Worm (Caenorhabditis elegans) whole organism, midembryonic: ENCODE data around the gene suex-2.

Experiments
- T22C8.4 ChIP-seq: fragments of 200-800 bp; sonication (Bioruptor generic); IDR thresholded peaks from 2 replicates; pipeline ENCODE4 v1.3.6; 2022; ENCODE audit warnings: missing genetic modification characterization, missing compliant biosample characterization
- cog-1 ChIP-seq: sonication (generic microtip); optimal IDR thresholded peaks from 2 replicates; lab custom pipeline; 2016; ENCODE audit warnings: missing genetic modification characterization, missing compliant biosample characterization
- flt-1 ChIP-seq: fragments of 200-800 bp; sonication (Bioruptor generic); IDR thresholded peaks from 2 replicates; pipeline ENCODE4 v1.3.6; 2022; ENCODE audit warnings: missing genetic modification characterization, missing compliant biosample characterization
- klf-2 ChIP-seq: fragments of 200-800 bp; sonication (Bioruptor generic); conservative IDR thresholded peaks from 2 replicates; pipeline ENCODE4 v1.3.6; 2022; ENCODE audit warnings: missing genetic modification reagents, missing genetic modification characterization, missing compliant biosample characterization
- med-1 ChIP-seq: sonication (generic microtip); optimal IDR thresholded peaks from 2 replicates; lab custom pipeline; 2017; ENCODE audit warnings: missing genetic modification characterization, mild to moderate bottlenecking, missing compliant biosample characterization, antibody characterized with exemption, missing genetic modification reagents; ENCODE audit not compliant: insufficient read depth
- ref-1 ChIP-seq: fragments of 200-800 bp; sonication (Bioruptor generic); conservative IDR thresholded peaks from 2 replicates; pipeline ENCODE4 v1.3.6; 2022; ENCODE audit warnings: missing genetic modification reagents, missing genetic modification characterization, missing compliant biosample characterization
- tab-1 ChIP-seq: fragments of 200-800 bp; sonication (Bioruptor generic); IDR thresholded peaks from 2 replicates; pipeline ENCODE4 v1.3.6; 2022; ENCODE audit warnings: missing genetic modification characterization, missing compliant biosample characterization
- ztf-23 ChIP-seq: fragments of 200-800 bp; sonication (Bioruptor generic); IDR thresholded peaks from 2 replicates; pipeline ENCODE4 v1.3.6; 2022; ENCODE audit warnings: missing genetic modification reagents, missing genetic modification characterization, missing compliant biosample characterization
- ztf-29 ChIP-seq: fragments of 200-800 bp; sonication (Bioruptor generic); IDR thresholded peaks from 2 replicates; pipeline ENCODE4 v1.3.6; 2022; ENCODE audit warnings: missing genetic modification reagents, missing genetic modification characterization, missing compliant biosample characterization

The suex-2 gene

ce11 chrIV:8986761-8987316, 18.7 kb downstream of the suex-2 start, which contains the start of gene bre-1:
bre-1 (plus strand) TSS chrIV:8987266.
- TF ChIP-seq T22C8.4 (GFP tag; lab: Robert Waterston, UW) (peak; percentile 44; the same call in 1 of the 2 replicates), klf-2 (GFP tag; lab: Robert Waterston, UW) (no peak), ztf-29 (0 out of 2 replicates have a peak, but pooled peaks have one; percentile 15)

- TF ChIP-seq ztf-23 (GFP tag; lab: Robert Waterston, UW): no peak
- TF ChIP-seq flt-1 (GFP tag; lab: Robert Waterston, UW): no peak
- no peak for TF ChIP-seq T22C8.4 (GFP tag; lab: Robert Waterston, UW)
- TF ChIP-seq cog-1 (tag; lab: Kevin White, UChicago): no peak
- TF ChIP-seq ztf-29: no peak
- TF ChIP-seq klf-2 (GFP tag; lab: Robert Waterston, UW): no peak
- TF ChIP-seq ref-1 (GFP tag; lab: Robert Waterston, UW): no peak
- no peak for TF ChIP-seq tab-1 (GFP tag; lab: Robert Waterston, UW)
- TF ChIP-seq med-1 (GFP tag; lab: Kevin White, UChicago): no peak
These were observed 24.7 kb downstream of the suex-2 start, which contains the start of gene mltn-12 for ce11 chrIV:8992786-8993185. mltn-12 (plus strand) TSS chrIV:8993086.

ce11 chrIV:8994487-8994886, 26.4 kb downstream of the suex-2 start:
- TF ChIP-seq cog-1 (tag; lab: Kevin White, UChicago) (no peak), tab-1 (GFP tag; lab: Robert Waterston, UW) (no peak), T22C8.4 (GFP tag; lab: Robert Waterston, UW) (no peak), ztf-23 (GFP tag; lab: Robert Waterston, UW) (no peak), med-1 (GFP tag; lab: Kevin White, UChicago) (no peak), flt-1 (GFP tag; lab: Robert Waterston, UW) (no peak), ref-1 (GFP tag; lab: Robert Waterston, UW) (no peak), klf-2 (GFP tag; lab: Robert Waterston, UW) (no peak), ztf-29 (no peak)

- TF ChIP-seq klf-2 (GFP tag; lab: Robert Waterston, UW) (no peak), ref-1 (GFP tag; lab: Robert Waterston, UW) (no peak), flt-1 (GFP tag; lab: Robert Waterston, UW) (no peak), T22C8.4 (GFP tag; lab: Robert Waterston, UW) (no peak), med-1 (GFP tag; lab: Kevin White, UChicago) (no peak), ztf-29 (no peak)
These were observed 32.6 kb downstream of the suex-2 start for ce11 chrIV:9000664-9001063.

ce11 chrIV:9001184-9001583, 33.1 kb downstream of the suex-2 start:
- TF ChIP-seq T22C8.4 (GFP tag; lab: Robert Waterston, UW) (no peak), tab-1 (GFP tag; lab: Robert Waterston, UW) (no peak), ztf-29 (no peak), med-1 (GFP tag; lab: Kevin White, UChicago) (no peak), cog-1 (tag; lab: Kevin White, UChicago) (no peak), flt-1 (GFP tag; lab: Robert Waterston, UW) (no peak), ref-1 (GFP tag; lab: Robert Waterston, UW) (no peak), klf-2 (GFP tag; lab: Robert Waterston, UW) (no peak), ztf-23 (GFP tag; lab: Robert Waterston, UW) (no peak)

- TF ChIP-seq tab-1 (GFP tag; lab: Robert Waterston, UW): no peak
- no peak for TF ChIP-seq klf-2 (GFP tag; lab: Robert Waterston, UW)
These were observed 34.5 kb downstream of the suex-2 start, which contains the start of gene C53D6.8 for ce11 chrIV:9002636-9003035. C53D6.8 (minus strand) TSS chrIV:9002736.

ce11 chrIV:9005310-9005709, 37.2 kb downstream of the suex-2 start, which contains the start of gene unc-129:
unc-129 (minus strand) TSS chrIV:9005410.
- no peak for TF ChIP-seq med-1 (GFP tag; lab: Kevin White, UChicago)
- no peak for TF ChIP-seq klf-2 (GFP tag; lab: Robert Waterston, UW)
- TF ChIP-seq flt-1 (GFP tag; lab: Robert Waterston, UW): no peak

- TF ChIP-seq tab-1 (GFP tag; lab: Robert Waterston, UW) (no peak), med-1 (GFP tag; lab: Kevin White, UChicago) (no peak), T22C8.4 (GFP tag; lab: Robert Waterston, UW) (no peak), ztf-23 (GFP tag; lab: Robert Waterston, UW) (no peak), ztf-29 (no peak), klf-2 (GFP tag; lab: Robert Waterston, UW) (no peak), ref-1 (GFP tag; lab: Robert Waterston, UW) (no peak), flt-1 (GFP tag; lab: Robert Waterston, UW) (no peak), cog-1 (tag; lab: Kevin White, UChicago) (no peak)
These were observed 39.9 kb downstream of the suex-2 start for ce11 chrIV:9007947-9008346.

ce11 chrIV:9010257-9010656, 42.2 kb downstream of the suex-2 start, which contains the start of gene C53D6.11:
C53D6.11 (plus strand) TSS chrIV:9010584.
- TF ChIP-seq ztf-23 (GFP tag; lab: Robert Waterston, UW) (no peak), cog-1 (tag; lab: Kevin White, UChicago) (no peak), tab-1 (GFP tag; lab: Robert Waterston, UW) (no peak), klf-2 (GFP tag; lab: Robert Waterston, UW) (no peak), ref-1 (GFP tag; lab: Robert Waterston, UW) (no peak), T22C8.4 (GFP tag; lab: Robert Waterston, UW) (no peak), flt-1 (GFP tag; lab: Robert Waterston, UW) (no peak), ztf-29 (no peak), med-1 (GFP tag; lab: Kevin White, UChicago) (no peak)
